Fruit fly (Drosophila melanogaster): ENCODE data around the gene Rab3-GEF.

Rab3-GEF gene

dm6 chrX:15089146-15089698 is at the start of gene Rab3-GEF:
Gene Rab3-GEF, plus strand, starts transcription at chrX:15089682.
- TF ChIP-seq psq (optimal IDR thresholded peaks at IDR 0.05) (no peak), usp (GFP tag; optimal IDR thresholded peaks at IDR 0.05) (no peak), EcR (GFP tag; optimal IDR thresholded peaks at IDR 0.05) (no peak), CG8478 (optimal IDR thresholded peaks at IDR 0.05) (no peak), Dll (optimal IDR thresholded peaks at IDR 0.05) (no peak), pan (optimal IDR thresholded peaks at IDR 0.05) (no peak)

- TF ChIP-seq pan (optimal IDR thresholded peaks at IDR 0.05) (no peak), EcR (GFP tag; optimal IDR thresholded peaks at IDR 0.05) (no peak), Dll (optimal IDR thresholded peaks at IDR 0.05) (no peak)
Observed at dm6 chrX:15042499-15042898, 47.0 kb upstream of the Rab3-GEF start.

- TF ChIP-seq EcR (GFP tag; optimal IDR thresholded peaks at IDR 0.05) (no peak), Dll (optimal IDR thresholded peaks at IDR 0.05) (no peak), usp (GFP tag; optimal IDR thresholded peaks at IDR 0.05) (no peak), CG8478 (optimal IDR thresholded peaks at IDR 0.05) (no peak), psq (optimal IDR thresholded peaks at IDR 0.05) (no peak), pan (optimal IDR thresholded peaks at IDR 0.05) (no peak)
Observed at dm6 chrX:15043013-15043699, 46.3 kb upstream of the Rab3-GEF start.

- TF ChIP-seq psq (optimal IDR thresholded peaks at IDR 0.05) (no peak), usp (GFP tag; optimal IDR thresholded peaks at IDR 0.05) (no peak), CG8478 (optimal IDR thresholded peaks at IDR 0.05) (no peak)
Observed at dm6 chrX:15043700-15044225, 45.7 kb upstream of the Rab3-GEF start, which contains the start of gene CG5541. Gene CG5541, plus strand, starts transcription at chrX:15044123.

dm6 chrX:15045608-15046007 is 43.9 kb upstream of the Rab3-GEF start:
- no peak for TF ChIP-seq CG8478 (optimal IDR thresholded peaks at IDR 0.05)
- no peak for TF ChIP-seq usp (GFP tag; optimal IDR thresholded peaks at IDR 0.05)
- TF ChIP-seq psq (optimal IDR thresholded peaks at IDR 0.05): no peak
- TF ChIP-seq EcR (GFP tag; optimal IDR thresholded peaks at IDR 0.05): no peak
- TF ChIP-seq Dll (optimal IDR thresholded peaks at IDR 0.05): no peak
- TF ChIP-seq pan (optimal IDR thresholded peaks at IDR 0.05): no peak

dm6 chrX:15048713-15049112 is 40.8 kb upstream of the Rab3-GEF start:
- TF ChIP-seq Dll (optimal IDR thresholded peaks at IDR 0.05) (no peak), usp (GFP tag; optimal IDR thresholded peaks at IDR 0.05) (no peak), pan (optimal IDR thresholded peaks at IDR 0.05) (no peak), CG8478 (optimal IDR thresholded peaks at IDR 0.05) (no peak), EcR (GFP tag; optimal IDR thresholded peaks at IDR 0.05) (no peak), psq (optimal IDR thresholded peaks at IDR 0.05) (no peak)

- TF ChIP-seq usp (GFP tag; optimal IDR thresholded peaks at IDR 0.05): no peak
- no peak for TF ChIP-seq psq (optimal IDR thresholded peaks at IDR 0.05)
- no peak for TF ChIP-seq CG8478 (optimal IDR thresholded peaks at IDR 0.05)
- no peak for TF ChIP-seq Dll (optimal IDR thresholded peaks at IDR 0.05)
- TF ChIP-seq pan (optimal IDR thresholded peaks at IDR 0.05): no peak
- no peak for TF ChIP-seq EcR (GFP tag; optimal IDR thresholded peaks at IDR 0.05)
Observed at dm6 chrX:15062619-15063018, 26.9 kb upstream of the Rab3-GEF start.

- TF ChIP-seq Dll (optimal IDR thresholded peaks at IDR 0.05): no peak
- no peak for TF ChIP-seq usp (GFP tag; optimal IDR thresholded peaks at IDR 0.05)
- TF ChIP-seq pan (optimal IDR thresholded peaks at IDR 0.05): no peak
Observed at dm6 chrX:15063404-15064062, 25.9 kb upstream of the Rab3-GEF start, which contains the start of the genes hiw and ND-B18. Gene hiw, minus strand, starts transcription at chrX:15063429. Gene ND-B18, plus strand, starts transcription at chrX:15063733.

- TF ChIP-seq CG8478 (optimal IDR thresholded peaks at IDR 0.05): no peak
- TF ChIP-seq psq (optimal IDR thresholded peaks at IDR 0.05): no peak
- TF ChIP-seq EcR (GFP tag; optimal IDR thresholded peaks at IDR 0.05): no peak
- no peak for TF ChIP-seq usp (GFP tag; optimal IDR thresholded peaks at IDR 0.05)
- no peak for TF ChIP-seq Dll (optimal IDR thresholded peaks at IDR 0.05)
- no peak for TF ChIP-seq pan (optimal IDR thresholded peaks at IDR 0.05)
Observed at dm6 chrX:15066374-15067057, 23.0 kb upstream of the Rab3-GEF start, which contains the start of the genes opm and dob. Gene opm, minus strand, starts transcription at chrX:15066432. Gene dob, plus strand, starts transcription at chrX:15067007.

dm6 chrX:15068537-15068936 is 20.9 kb upstream of the Rab3-GEF start:
- TF ChIP-seq Dll (optimal IDR thresholded peaks at IDR 0.05) (no peak), pan (optimal IDR thresholded peaks at IDR 0.05) (no peak), usp (GFP tag; optimal IDR thresholded peaks at IDR 0.05) (no peak), EcR (GFP tag; optimal IDR thresholded peaks at IDR 0.05) (no peak), CG8478 (optimal IDR thresholded peaks at IDR 0.05) (no peak), psq (optimal IDR thresholded peaks at IDR 0.05) (no peak)

- TF ChIP-seq CG8478 (optimal IDR thresholded peaks at IDR 0.05): no peak
- no peak for TF ChIP-seq pan (optimal IDR thresholded peaks at IDR 0.05)
- TF ChIP-seq Dll (optimal IDR thresholded peaks at IDR 0.05): no peak
- no peak for TF ChIP-seq EcR (GFP tag; optimal IDR thresholded peaks at IDR 0.05)
- TF ChIP-seq psq (optimal IDR thresholded peaks at IDR 0.05): no peak
- TF ChIP-seq usp (GFP tag; optimal IDR thresholded peaks at IDR 0.05): no peak
Observed at dm6 chrX:15069417-15069896, 20.0 kb upstream of the Rab3-GEF start.
